Worm (Caenorhabditis elegans) whole organism, L4 larva: Measurements from ENCODE around the gene Y75B12A.2.

Experiments used
- D1046.2 ChIP-seq: fragments of 200-800 bp; sonication (Bioruptor generic); IDR thresholded peaks from 2 replicates; pipeline ENCODE4 v1.3.6; 2022; ENCODE audit warnings: missing genetic modification characterization, missing compliant biosample characterization
- F44E2.7 ChIP-seq: fragments of 200-800 bp; sonication (Bioruptor generic); IDR thresholded peaks from 2 replicates; pipeline ENCODE4 v2.1.2; 2022; ENCODE audit warnings: missing genetic modification characterization, missing compliant biosample characterization
- T20F7.1 ChIP-seq: fragments of 200-800 bp; sonication (Bioruptor generic); optimal IDR thresholded peaks from 2 replicates; lab custom pipeline; 2018; ENCODE audit warnings: mild to moderate bottlenecking, missing genetic modification characterization, missing compliant biosample characterization
- T26A8.4 ChIP-seq: fragments of 200-800 bp; sonication (Bioruptor generic); IDR thresholded peaks from 2 replicates; pipeline ENCODE4 v1.3.6; 2022; ENCODE audit warnings: missing genetic modification characterization, missing compliant biosample characterization
- ZK546.5 ChIP-seq, 2 experiments: sonication (generic microtip); optimal IDR thresholded peaks; 2 replicates each; lab custom pipeline; 2017; ENCODE audit warnings: missing biosample characterization in 2 of 2, missing genetic modification characterization in 2 of 2
- aly-2 ChIP-seq: sonication (generic microtip); optimal IDR thresholded peaks from 2 replicates; lab custom pipeline; 2018; ENCODE audit warnings: missing biosample characterization, missing genetic modification characterization
- ceh-28 ChIP-seq: fragments of 150-350 bp; optimal IDR thresholded peaks from 2 replicates; lab custom pipeline; 2014; ENCODE audit warnings: missing biosample characterization, missing genetic modification reagents, missing genetic modification characterization
- ceh-32 ChIP-seq: sonication (generic microtip); optimal IDR thresholded peaks from 2 replicates; lab custom pipeline; 2016; ENCODE audit warnings: mild to moderate bottlenecking, missing genetic modification characterization, missing compliant biosample characterization; ENCODE audit not compliant: poor library complexity
- ceh-44 ChIP-seq: fragments of 200-800 bp; sonication (Bioruptor generic); IDR thresholded peaks from 2 replicates; pipeline ENCODE4 v1.3.6; 2022; ENCODE audit warnings: missing genetic modification reagents, missing genetic modification characterization, missing compliant biosample characterization
- ceh-62 ChIP-seq: sonication (generic microtip); optimal IDR thresholded peaks from 2 replicates; lab custom pipeline; 2017; ENCODE audit warnings: missing biosample characterization, missing genetic modification characterization
- daf-16 ChIP-seq, 3 experiments: sonication (generic microtip); optimal IDR thresholded peaks; 2 replicates each; lab custom pipeline; 2016 to 2017; ENCODE audit warnings: missing genetic modification characterization in 3 of 3, missing genetic modification reagents in 3 of 3, mild to moderate bottlenecking in 2 of 3, missing compliant biosample characterization in 2 of 3, missing biosample characterization in 1 of 3, moderate library complexity in 1 of 3
- daf-8 ChIP-seq: fragments of 200-800 bp; sonication (Bioruptor generic); IDR thresholded peaks from 2 replicates; pipeline ENCODE4 v1.3.6; 2022; ENCODE audit warnings: missing genetic modification characterization, missing compliant biosample characterization
- dmd-6 ChIP-seq: fragments of 200-800 bp; sonication (Bioruptor generic); IDR thresholded peaks from 2 replicates; pipeline ENCODE4 v1.3.6; 2022; ENCODE audit warnings: missing genetic modification reagents, missing genetic modification characterization, missing compliant biosample characterization
- dmd-8 ChIP-seq: fragments of 200-800 bp; sonication (Bioruptor generic); IDR thresholded peaks from 2 replicates; pipeline ENCODE4 v1.3.6; 2022; ENCODE audit warnings: missing genetic modification characterization, missing compliant biosample characterization
- dmd-9 ChIP-seq: fragments of 200-800 bp; sonication (Bioruptor generic); IDR thresholded peaks from 2 replicates; pipeline ENCODE4 v1.3.6; 2022; ENCODE audit warnings: missing genetic modification reagents, missing genetic modification characterization, missing compliant biosample characterization
- dpl-1 ChIP-seq: fragments of 150-350 bp; optimal IDR thresholded peaks from 2 replicates; lab custom pipeline; 2014; ENCODE audit warnings: missing biosample characterization, missing genetic modification reagents, missing genetic modification characterization
- dve-1 ChIP-seq: sonication (generic microtip); optimal IDR thresholded peaks from 2 replicates; lab custom pipeline; 2017; ENCODE audit warnings: antibody characterized with exemption, mild to moderate bottlenecking, missing genetic modification characterization, missing compliant biosample characterization; ENCODE audit not compliant: insufficient read depth
- fkh-10 ChIP-seq: fragments of 150-350 bp; optimal IDR thresholded peaks from 2 replicates; lab custom pipeline; 2014; ENCODE audit warnings: missing biosample characterization, missing genetic modification reagents, missing genetic modification characterization
- gei-8 ChIP-seq: fragments of 200-800 bp; sonication (Bioruptor generic); optimal IDR thresholded peaks from 2 replicates; lab custom pipeline; 2018; ENCODE audit warnings: mild to moderate bottlenecking, missing genetic modification characterization, missing compliant biosample characterization
- hif-1 ChIP-seq, 2 experiments: sonication (generic microtip); optimal IDR thresholded peaks; 2 replicates each; lab custom pipeline; 2016 to 2017; ENCODE audit warnings: missing compliant biosample characterization in 2 of 2, missing genetic modification characterization in 2 of 2, missing genetic modification reagents in 2 of 2, missing genotype in 2 of 2, mild to moderate bottlenecking in 1 of 2
- hlh-11 ChIP-seq: fragments of 200-800 bp; sonication (Bioruptor generic); optimal IDR thresholded peaks from 2 replicates; lab custom pipeline; 2018; ENCODE audit warnings: mild to moderate bottlenecking, missing genetic modification characterization, missing compliant biosample characterization
- hlh-30 ChIP-seq: sonication (generic microtip); optimal IDR thresholded peaks from 2 replicates; lab custom pipeline; 2017; ENCODE audit warnings: antibody characterized with exemption, mild to moderate bottlenecking, missing genetic modification characterization, missing compliant biosample characterization; ENCODE audit not compliant: insufficient read depth
- hmg-1.1 ChIP-seq: fragments of 200-800 bp; sonication (Bioruptor generic); IDR thresholded peaks from 2 replicates; pipeline ENCODE4 v1.3.6; 2022; ENCODE audit warnings: missing genetic modification reagents, missing genetic modification characterization, missing compliant biosample characterization
- lin-13 ChIP-seq: fragments of 150-350 bp; optimal IDR thresholded peaks from 2 replicates; lab custom pipeline; 2014; ENCODE audit warnings: missing biosample characterization, missing genetic modification reagents, missing genetic modification characterization
- lin-15B ChIP-seq: fragments of 150-350 bp; sonication (generic microtip); optimal IDR thresholded peaks from 3 replicates; lab custom pipeline; 2014; ENCODE audit warnings: missing biosample characterization, missing genetic modification characterization
- lin-38 ChIP-seq: fragments of 200-800 bp; sonication (Bioruptor generic); IDR thresholded peaks from 2 replicates; pipeline ENCODE4 v1.3.6; 2022; ENCODE audit warnings: missing genetic modification reagents, missing genetic modification characterization, missing compliant biosample characterization
- lir-3 ChIP-seq: sonication (generic microtip); optimal IDR thresholded peaks from 2 replicates; lab custom pipeline; 2016; ENCODE audit warnings: mild to moderate bottlenecking, missing genetic modification characterization, missing compliant biosample characterization
- lsy-2 ChIP-seq, 2 experiments: fragments of 150-350 bp in 1 of 2; sonication (generic microtip) in 1 of 2; optimal IDR thresholded peaks; 2 replicates each; lab custom pipeline; 2014 to 2017; ENCODE audit warnings: missing biosample characterization in 2 of 2, missing genetic modification characterization in 2 of 2
- madf-9 ChIP-seq: fragments of 200-800 bp; sonication (Bioruptor generic); conservative IDR thresholded peaks from 2 replicates; pipeline ENCODE4 v1.3.6; 2022; ENCODE audit warnings: missing genetic modification reagents, missing genetic modification characterization, missing compliant biosample characterization
- mdl-1 ChIP-seq, 2 experiments: fragments of 150-350 bp in 1 of 2; sonication (generic microtip) in 1 of 2; optimal IDR thresholded peaks; 2 replicates each; lab custom pipeline; 2014 to 2017; ENCODE audit warnings: missing biosample characterization in 2 of 2, missing genetic modification characterization in 2 of 2
- mdt-29 ChIP-seq: fragments of 200-800 bp; sonication (Bioruptor generic); IDR thresholded peaks from 2 replicates; pipeline ENCODE4 v1.3.6; 2022; ENCODE audit warnings: missing genetic modification reagents, missing genetic modification characterization, missing compliant biosample characterization
- mep-1 ChIP-seq: fragments of 150-350 bp; sonication (generic microtip); optimal IDR thresholded peaks from 3 replicates; lab custom pipeline; 2014; ENCODE audit warnings: missing biosample characterization, missing genetic modification characterization
- mxl-2 ChIP-seq: fragments of 200-800 bp; sonication (Bioruptor generic); conservative IDR thresholded peaks from 2 replicates; pipeline ENCODE4 v1.3.6; 2022; ENCODE audit warnings: missing genetic modification reagents, missing genetic modification characterization, missing compliant biosample characterization
- nhr-11 ChIP-seq: fragments of 150-350 bp; optimal IDR thresholded peaks from 2 replicates; lab custom pipeline; 2014; ENCODE audit warnings: missing biosample characterization, missing genetic modification characterization
- nhr-237 ChIP-seq: sonication (generic microtip); optimal IDR thresholded peaks from 2 replicates; lab custom pipeline; 2017; ENCODE audit warnings: missing biosample characterization, missing genetic modification characterization
- nhr-28 ChIP-seq: fragments of 150-350 bp; optimal IDR thresholded peaks from 2 replicates; lab custom pipeline; 2014; ENCODE audit warnings: missing biosample characterization, missing genetic modification characterization
- nhr-41 ChIP-seq: fragments of 200-800 bp; sonication (Bioruptor generic); IDR thresholded peaks from 2 replicates; pipeline ENCODE4 v1.3.6; 2022; ENCODE audit warnings: missing genetic modification reagents, missing genetic modification characterization, missing compliant biosample characterization
- nhr-6 ChIP-seq: fragments of 150-350 bp; optimal IDR thresholded peaks from 2 replicates; lab custom pipeline; 2014; ENCODE audit warnings: missing biosample characterization, missing genetic modification characterization
- pha-4 ChIP-seq, 2 experiments: fragments of 150-350 bp in 1 of 2; fragments of 200-800 bp in 1 of 2; sonication (Bioruptor generic) in 1 of 2; IDR thresholded peaks in 1 of 2; optimal IDR thresholded peaks in 1 of 2; 2 replicates each; pipeline versions ENCODE4 v1.3.6 to Lab custom; 2014 to 2022; ENCODE audit warnings: missing genetic modification characterization in 2 of 2, missing genetic modification reagents in 2 of 2, missing biosample characterization in 1 of 2, missing compliant biosample characterization in 1 of 2
- php-3 ChIP-seq: fragments of 200-800 bp; sonication (Bioruptor generic); IDR thresholded peaks from 2 replicates; pipeline ENCODE4 v1.3.6; 2022; ENCODE audit warnings: missing genetic modification reagents, missing genetic modification characterization, missing compliant biosample characterization
- rbr-2 ChIP-seq: sonication (generic microtip); optimal IDR thresholded peaks from 2 replicates; lab custom pipeline; 2016; ENCODE audit warnings: missing genotype, missing genetic modification characterization, missing compliant biosample characterization
- spr-3 ChIP-seq: fragments of 200-800 bp; sonication (Bioruptor generic); optimal IDR thresholded peaks from 2 replicates; lab custom pipeline; 2018; ENCODE audit warnings: mild to moderate bottlenecking, missing genetic modification characterization, missing compliant biosample characterization
- unc-130 ChIP-seq: sonication (generic microtip); optimal IDR thresholded peaks from 2 replicates; lab custom pipeline; 2016; ENCODE audit warnings: missing genetic modification reagents, missing genetic modification characterization, missing compliant biosample characterization
- unc-62 ChIP-seq, 3 experiments: fragments of 150-350 bp in 1 of 3; sonication (generic microtip); optimal IDR thresholded peaks in 2 of 3; peaks in 1 of 3; 1 replicate in 1 of 3; 2 replicates in 2 of 3; lab custom pipeline; 2014 to 2017; ENCODE audit warnings: missing biosample characterization in 3 of 3, missing genetic modification characterization in 3 of 3, missing genetic modification reagents in 3 of 3, missing genotype in 1 of 3
- vab-7 ChIP-seq: fragments of 200-800 bp; sonication (Bioruptor generic); IDR thresholded peaks from 2 replicates; pipeline ENCODE4 v1.3.6; 2022; ENCODE audit warnings: missing genetic modification reagents, missing genetic modification characterization, missing compliant biosample characterization
- zip-2 ChIP-seq: fragments of 150-350 bp; optimal IDR thresholded peaks from 2 replicates; lab custom pipeline; 2014; ENCODE audit warnings: missing biosample characterization, missing genetic modification characterization
- ztf-11 ChIP-seq: fragments of 150-350 bp; optimal IDR thresholded peaks from 2 replicates; lab custom pipeline; 2014; ENCODE audit warnings: missing biosample characterization, missing genetic modification characterization

Y75B12A.2 gene

DNA sequence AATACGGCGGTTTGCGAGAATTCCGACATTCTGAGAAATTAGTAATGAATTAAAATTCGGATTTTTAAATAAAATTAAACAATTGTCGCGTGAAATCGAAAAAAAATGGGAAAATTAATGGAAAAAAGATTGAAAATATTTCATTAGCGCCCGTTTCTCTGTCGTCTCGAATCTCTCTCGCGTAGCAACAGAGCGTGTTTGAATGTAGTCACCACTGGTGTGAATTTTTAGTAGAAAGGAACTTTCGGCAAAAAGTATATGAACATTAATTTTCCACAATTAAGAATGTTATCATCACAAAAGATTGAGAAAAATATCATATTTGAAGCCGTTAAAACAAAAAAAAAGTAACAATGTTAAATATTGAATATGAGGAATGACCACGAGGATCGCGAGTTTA is 27.4 kb downstream of the Y75B12A.2 start, which contains the start of gene aipl-1 (continued):
- TF ChIP-seq mdl-1 (tag; optimal IDR thresholded peaks at IDR 0.05; lab: Kevin White, UChicago) (peak in 1 of 2 experiments; percentile 21), vab-7 (GFP tag; lab: Robert Waterston, UW) (no peak), spr-3 (GFP tag; lab: Kevin White, UChicago) (no peak), gei-8 (GFP tag; lab: Kevin White, UChicago) (no peak), hif-1 (tag; optimal IDR thresholded peaks at IDR 0.05; lab: Kevin White, UChicago) (peak in 1 of 2 experiments; percentile 72), lin-15B (tag; lab: Kevin White, UChicago) (peak; percentile 46), nhr-6 (peak; percentile 97), nhr-11 (peak; percentile 52), ceh-44 (GFP tag; lab: Robert Waterston, UW) (no peak), hmg-1.1 (GFP tag; lab: Robert Waterston, UW) (peak; percentile 43; the same call in 1 of the 2 replicates), nhr-41 (GFP tag; lab: Robert Waterston, UW) (no peak), mep-1 (tag; lab: Kevin White, UChicago) (no peak), unc-130 (GFP tag; lab: Kevin White, UChicago) (peak; percentile 47), rbr-2 (tag; lab: Kevin White, UChicago) (peak; percentile 41), dmd-6 (GFP tag; lab: Robert Waterston, UW) (peak; percentile 39; the same call in 1 of the 2 replicates), daf-8 (GFP tag; lab: Robert Waterston, UW) (no peak), pha-4 (GFP tag; IDR thresholded peaks at IDR 0.05; lab: Robert Waterston, UW) (no peak), pha-4 (tag; optimal IDR thresholded peaks at IDR 0.05; lab: Kevin White, UChicago) (peak; percentile 47), dve-1 (tag; lab: Kevin White, UChicago) (peak; percentile 55), unc-62 (GFP tag; optimal IDR thresholded peaks at IDR 0.05 in 1 of 2; lab: Kevin White, UChicago) (no peak), unc-62 (tag; optimal IDR thresholded peaks at IDR 0.05; lab: Kevin White, UChicago) (no peak), mdt-29 (no peak), mxl-2 (no peak), ceh-28 (tag; lab: Kevin White, UChicago) (no peak), dpl-1 (GFP tag; lab: Kevin White, UChicago) (peak; percentile 85), ztf-11 (no peak), aly-2 (tag; lab: Kevin White, UChicago) (no peak), T26A8.4 (GFP tag; lab: Robert Waterston, UW) (no peak), dmd-8 (GFP tag; lab: Robert Waterston, UW) (no peak), hlh-30 (tag; lab: Kevin White, UChicago) (peak; percentile 63), ceh-32 (tag; lab: Kevin White, UChicago) (no peak), php-3 (no peak), fkh-10 (GFP tag; lab: Kevin White, UChicago) (peak; percentile 60), F44E2.7 (GFP tag; lab: Robert Waterston, UW) (no peak), ZK546.5 (tag; optimal IDR thresholded peaks at IDR 0.05; lab: Kevin White, UChicago) (no peak), madf-9 (GFP tag; lab: Robert Waterston, UW) (0 out of 2 replicates have a peak, but pooled peaks have one; percentile 11), daf-16 (GFP tag; optimal IDR thresholded peaks at IDR 0.05; lab: Kevin White, UChicago) (no peak), daf-16 (tag; optimal IDR thresholded peaks at IDR 0.05; lab: Kevin White, UChicago) (peak; percentile 10), lin-38 (GFP tag; lab: Robert Waterston, UW) (peak; percentile 95), zip-2 (tag; lab: Kevin White, UChicago) (no peak), D1046.2 (no peak), hlh-11 (tag; lab: Kevin White, UChicago) (peak; percentile 31), T20F7.1 (GFP tag; lab: Kevin White, UChicago) (peak; percentile 30), dmd-9 (GFP tag; lab: Robert Waterston, UW) (no peak), nhr-237 (tag; lab: Kevin White, UChicago) (no peak), lsy-2 (tag; optimal IDR thresholded peaks at IDR 0.05; lab: Kevin White, UChicago) (peak in 1 of 2 experiments; percentile 46), lir-3 (no peak), ceh-62 (no peak), lin-13 (GFP tag; lab: Kevin White, UChicago) (peak; percentile 58), nhr-28 (tag; lab: Kevin White, UChicago) (peak; percentile 69)
- TF ChIP-seq, all 104 proteins: peak for 25
